Worm (Caenorhabditis elegans) whole organism, L4 larva: ENCODE measurements around the gene clec-266.

Experiments used
- ceh-62 ChIP-seq: sonication (generic microtip); optimal IDR thresholded peaks from 2 replicates; lab custom pipeline; 2017; ENCODE audit warnings: missing biosample characterization, missing genetic modification characterization
- daf-12 ChIP-seq: fragments of 150-350 bp; optimal IDR thresholded peaks from 2 replicates; lab custom pipeline; 2014; ENCODE audit warnings: missing biosample characterization, missing genetic modification reagents, missing genetic modification characterization
- mep-1 ChIP-seq: fragments of 150-350 bp; sonication (generic microtip); optimal IDR thresholded peaks from 3 replicates; lab custom pipeline; 2014; ENCODE audit warnings: missing biosample characterization, missing genetic modification characterization
- zip-2 ChIP-seq: fragments of 150-350 bp; optimal IDR thresholded peaks from 2 replicates; lab custom pipeline; 2014; ENCODE audit warnings: missing biosample characterization, missing genetic modification characterization
- ztf-11 ChIP-seq: fragments of 150-350 bp; optimal IDR thresholded peaks from 2 replicates; lab custom pipeline; 2014; ENCODE audit warnings: missing biosample characterization, missing genetic modification characterization

DNA sequence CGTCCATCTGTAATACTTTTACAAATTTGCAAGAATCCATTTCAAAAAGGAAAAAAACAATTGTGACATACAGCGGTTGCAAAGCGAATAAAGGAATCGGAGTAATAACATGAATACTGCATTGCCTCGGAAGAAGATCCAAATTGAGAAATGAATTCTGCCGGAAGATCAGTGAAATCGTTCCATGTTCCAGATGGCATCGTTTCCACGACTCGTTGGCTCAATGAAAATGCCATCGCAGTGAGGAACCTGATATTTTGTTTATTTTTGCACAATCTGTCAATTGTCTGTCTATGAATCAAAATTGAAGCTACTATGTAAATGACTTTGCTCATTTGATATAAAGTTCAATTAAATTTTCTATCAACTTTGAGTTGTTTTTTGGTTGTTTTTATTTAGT is 7.9 kb upstream of the clec-266 start:
- TF ChIP-seq zip-2 (tag; lab: Kevin White, UChicago) (no peak), mep-1 (no peak), ztf-11 (tag; lab: Kevin White, UChicago) (no peak), daf-12 (no peak), ceh-62 (tag; lab: Kevin White, UChicago) (no peak)
